Worm (Caenorhabditis elegans): ENCODE results near the gene pcp-2.

DNA sequence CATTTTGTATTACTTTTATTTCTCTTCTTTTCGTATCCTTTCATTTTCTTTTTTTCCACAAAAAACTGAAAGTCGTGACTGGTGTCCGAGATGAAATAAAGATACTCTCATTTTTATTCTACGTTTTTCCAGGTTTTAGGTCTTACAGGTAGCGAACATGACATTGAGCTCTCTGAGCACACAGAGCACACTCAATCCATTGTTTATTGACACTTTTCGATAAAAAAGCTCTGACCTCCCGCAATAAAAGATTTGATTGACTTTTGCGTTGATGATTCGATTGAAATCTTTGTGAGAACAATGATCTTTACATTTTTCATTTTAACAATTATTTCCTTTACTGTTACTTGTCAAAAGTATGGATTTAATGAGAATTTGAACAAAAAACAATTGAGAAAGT lies 47.2 kb upstream of the pcp-2 start, which contains the start of gene C46C2.6:
- TF ChIP-seq ama-1 (optimal IDR thresholded peaks at IDR 0.05) = no peak
- TF ChIP-seq scrt-1 (GFP tag; IDR thresholded peaks at IDR 0.05) = no peak
- no peak for TF ChIP-seq ceh-36 (tag; optimal IDR thresholded peaks at IDR 0.05)
